Worm (Caenorhabditis elegans) whole organism, L3 larva: ENCODE measurements around the gene F23D12.7.

Source experiments
- R02D3.7 ChIP-seq: fragments of 150-350 bp; optimal IDR thresholded peaks from 2 replicates; lab custom pipeline; 2014; ENCODE audit warnings: missing biosample characterization, missing genetic modification characterization
- ZK546.5 ChIP-seq: sonication (generic microtip); optimal IDR thresholded peaks from 2 replicates; lab custom pipeline; 2017; ENCODE audit warnings: missing biosample characterization, missing genetic modification characterization
- ama-1 ChIP-seq: fragments of 150-350 bp; optimal IDR thresholded peaks from 2 replicates; lab custom pipeline; 2018
- ceh-82 ChIP-seq: fragments of 150-350 bp; optimal IDR thresholded peaks from 2 replicates; lab custom pipeline; 2014; ENCODE audit warnings: missing biosample characterization, missing genetic modification characterization
- ceh-9 ChIP-seq: sonication (generic microtip); optimal IDR thresholded peaks from 2 replicates; lab custom pipeline; 2018; ENCODE audit warnings: missing biosample characterization, missing genetic modification characterization
- daf-12 ChIP-seq: fragments of 150-350 bp; optimal IDR thresholded peaks from 2 replicates; lab custom pipeline; 2014; ENCODE audit warnings: missing biosample characterization, missing genetic modification reagents, missing genetic modification characterization
- elt-1 ChIP-seq: fragments of 150-350 bp; optimal IDR thresholded peaks from 2 replicates; lab custom pipeline; 2014; ENCODE audit warnings: missing biosample characterization, missing genetic modification characterization
- elt-3 ChIP-seq, 3 experiments: fragments of 150-350 bp in 1 of 3; sonication (generic microtip) in 2 of 3; optimal IDR thresholded peaks; 2 replicates in 2 of 3; 4 replicates in 1 of 3; lab custom pipeline; 2014 to 2017; ENCODE audit warnings: missing biosample characterization in 3 of 3, missing genetic modification characterization in 3 of 3
- eor-1 ChIP-seq, 2 experiments: fragments of 150-350 bp; optimal IDR thresholded peaks; 2 replicates each; lab custom pipeline; 2014 to 2018; ENCODE audit warnings: missing biosample characterization in 2 of 2, missing genetic modification characterization in 2 of 2
- fkh-10 ChIP-seq: sonication (generic microtip); optimal IDR thresholded peaks from 2 replicates; lab custom pipeline; 2017; ENCODE audit warnings: missing biosample characterization, missing genetic modification reagents, missing genetic modification characterization
- fkh-2 ChIP-seq: fragments of 150-350 bp; optimal IDR thresholded peaks from 2 replicates; lab custom pipeline; 2014; ENCODE audit warnings: missing biosample characterization, missing genetic modification reagents, missing genetic modification characterization
- hmg-11 ChIP-seq: sonication (generic microtip); optimal IDR thresholded peaks from 2 replicates; lab custom pipeline; 2016; ENCODE audit warnings: missing genetic modification characterization, missing compliant biosample characterization
- lin-15B ChIP-seq: fragments of 150-350 bp; optimal IDR thresholded peaks from 2 replicates; lab custom pipeline; 2014; ENCODE audit warnings: missing biosample characterization, missing genetic modification characterization
- lin-39 ChIP-seq: fragments of 150-350 bp; optimal IDR thresholded peaks from 2 replicates; lab custom pipeline; 2018; ENCODE audit warnings: missing biosample characterization, missing genetic modification reagents, missing genetic modification characterization
- lsy-12 ChIP-seq: sonication (generic microtip); optimal IDR thresholded peaks from 2 replicates; lab custom pipeline; 2016; ENCODE audit warnings: mild to moderate bottlenecking, missing genetic modification characterization, missing compliant biosample characterization
- mml-1 ChIP-seq: fragments of 150-350 bp; sonication (generic microtip); optimal IDR thresholded peaks from 3 replicates; lab custom pipeline; 2014; ENCODE audit warnings: missing biosample characterization, missing genetic modification characterization
- nfya-1 ChIP-seq: sonication (generic microtip); optimal IDR thresholded peaks from 2 replicates; lab custom pipeline; 2017; ENCODE audit warnings: missing genetic modification characterization, mild to moderate bottlenecking, missing compliant biosample characterization, antibody characterized with exemption, moderate library complexity; ENCODE audit not compliant: insufficient read depth
- nhr-23 ChIP-seq: fragments of 150-350 bp; optimal IDR thresholded peaks from 2 replicates; lab custom pipeline; 2014; ENCODE audit warnings: missing biosample characterization, missing genetic modification reagents, missing genetic modification characterization
- nhr-237 ChIP-seq: fragments of 150-350 bp; optimal IDR thresholded peaks from 2 replicates; lab custom pipeline; 2014; ENCODE audit warnings: missing biosample characterization, missing genetic modification characterization
- nhr-25 ChIP-seq: sonication (generic microtip); optimal IDR thresholded peaks from 2 replicates; lab custom pipeline; 2017; ENCODE audit warnings: missing biosample characterization, missing genetic modification characterization
- nhr-28 ChIP-seq: fragments of 150-350 bp; optimal IDR thresholded peaks from 2 replicates; lab custom pipeline; 2014; ENCODE audit warnings: missing biosample characterization, missing genetic modification characterization
- nhr-43 ChIP-seq: sonication (generic microtip); optimal IDR thresholded peaks from 2 replicates; lab custom pipeline; 2016; ENCODE audit warnings: mild to moderate bottlenecking, missing genetic modification characterization, missing compliant biosample characterization; ENCODE audit not compliant: poor library complexity, severe bottlenecking
- nhr-67 ChIP-seq: fragments of 150-350 bp; optimal IDR thresholded peaks from 2 replicates; lab custom pipeline; 2014; ENCODE audit warnings: missing biosample characterization, missing genetic modification characterization
- nhr-76 ChIP-seq: fragments of 150-350 bp; sonication (generic microtip); optimal IDR thresholded peaks from 5 replicates; lab custom pipeline; 2014; ENCODE audit warnings: missing biosample characterization, missing genetic modification characterization
- nhr-77 ChIP-seq: fragments of 150-350 bp; optimal IDR thresholded peaks from 2 replicates; lab custom pipeline; 2014; ENCODE audit warnings: missing biosample characterization, missing genetic modification characterization
- pha-4 ChIP-seq: fragments of 150-350 bp; optimal IDR thresholded peaks from 2 replicates; lab custom pipeline; 2014; ENCODE audit warnings: missing biosample characterization, missing genetic modification reagents, missing genetic modification characterization
- sea-2 ChIP-seq: fragments of 150-350 bp; sonication (generic microtip); optimal IDR thresholded peaks from 4 replicates; lab custom pipeline; 2014; ENCODE audit warnings: missing biosample characterization, missing genetic modification reagents, missing genetic modification characterization
- skn-1 ChIP-seq: fragments of 150-350 bp; optimal IDR thresholded peaks from 2 replicates; lab custom pipeline; 2014; ENCODE audit warnings: missing biosample characterization, missing genetic modification characterization
- snpc-4 ChIP-seq: fragments of 150-350 bp; optimal IDR thresholded peaks from 2 replicates; lab custom pipeline; 2014; ENCODE audit warnings: missing biosample characterization, missing genetic modification characterization
- unc-39 ChIP-seq: sonication (generic microtip); optimal IDR thresholded peaks from 4 replicates; lab custom pipeline; 2017; ENCODE audit warnings: missing biosample characterization, missing genetic modification characterization

Gene F23D12.7

ce11 chrX:14476625-14477257, 23.1 kb upstream of the F23D12.7 start (continued):
- TF ChIP-seq elt-3 (tag; optimal IDR thresholded peaks at IDR 0.05; lab: Kevin White, UChicago) (peak in 1 of 3 experiments; percentile 22), nhr-28 (tag; lab: Kevin White, UChicago) (no peak), skn-1 (tag; lab: Kevin White, UChicago) (peak; percentile 73), snpc-4 (tag; lab: Kevin White, UChicago) (peak; percentile 98)

ce11 chrX:14473740-14474139, 20.1 kb upstream of the F23D12.7 start, which contains the start of gene M163.5:
Gene M163.5, plus strand, starts transcription at chrX:14474040.
- no peak for TF ChIP-seq nfya-1 (tag; lab: Kevin White, UChicago)
- no peak for TF ChIP-seq sea-2 (GFP tag; lab: Kevin White, UChicago)
- no peak for TF ChIP-seq elt-1 (tag; lab: Kevin White, UChicago)
- TF ChIP-seq ceh-82 (tag; lab: Kevin White, UChicago) = no peak
- no peak for TF ChIP-seq nhr-67 (tag; lab: Kevin White, UChicago)

- TF ChIP-seq skn-1 (tag; lab: Kevin White, UChicago) = no peak
- TF ChIP-seq sea-2 (GFP tag; lab: Kevin White, UChicago) = no peak
These were observed 17.1 kb upstream of the F23D12.7 start, which contains the start of gene M163.10 for ce11 chrX:14470687-14471086. Gene M163.10, plus strand, starts transcription at chrX:14470987.

- TF ChIP-seq hmg-11 = no peak
- no peak for TF ChIP-seq pha-4 (tag; lab: Kevin White, UChicago)
- TF ChIP-seq skn-1 (tag; lab: Kevin White, UChicago) = no peak
- no peak for TF ChIP-seq R02D3.7 (tag; lab: Kevin White, UChicago)
- TF ChIP-seq nhr-67 (tag; lab: Kevin White, UChicago) = no peak
- TF ChIP-seq eor-1 (tag; optimal IDR thresholded peaks at IDR 0.05; lab: Kevin White, UChicago) = no peak
- TF ChIP-seq nhr-25 (tag; lab: Kevin White, UChicago) = no peak
- TF ChIP-seq elt-3 (tag; optimal IDR thresholded peaks at IDR 0.05; lab: Kevin White, UChicago) = no peak
- TF ChIP-seq lin-39 (tag; lab: Kevin White, UChicago) = no peak
- no peak for TF ChIP-seq elt-1 (tag; lab: Kevin White, UChicago)
- TF ChIP-seq nhr-77 (tag; lab: Kevin White, UChicago) = no peak
- TF ChIP-seq mml-1 (tag; lab: Kevin White, UChicago) = no peak
- no peak for TF ChIP-seq nhr-237 (tag; lab: Kevin White, UChicago)
- TF ChIP-seq nhr-23 (tag; lab: Kevin White, UChicago) = no peak
- TF ChIP-seq snpc-4 (tag; lab: Kevin White, UChicago) = no peak
- no peak for TF ChIP-seq daf-12
- no peak for TF ChIP-seq nhr-43 (tag; lab: Kevin White, UChicago)
- no peak for TF ChIP-seq unc-39 (tag; lab: Kevin White, UChicago)
- TF ChIP-seq lsy-12 (tag; lab: Kevin White, UChicago) = no peak
- TF ChIP-seq ceh-82 (tag; lab: Kevin White, UChicago) = no peak
These were observed 15.6 kb upstream of the F23D12.7 start, which contains the start of gene M163.9 for ce11 chrX:14469284-14469683. Gene M163.9, plus strand, starts transcription at chrX:14469584.

ce11 chrX:14466532-14466931, 12.9 kb upstream of the F23D12.7 start, which contains the start of gene M163.21:
Gene M163.21, plus strand, starts transcription at chrX:14466832.
- TF ChIP-seq nhr-76 (tag; lab: Kevin White, UChicago) (no peak), eor-1 (tag; optimal IDR thresholded peaks at IDR 0.05; lab: Kevin White, UChicago) (no peak), nfya-1 (tag; lab: Kevin White, UChicago) (no peak), lin-15B (tag; lab: Kevin White, UChicago) (no peak), ceh-9 (no peak), R02D3.7 (tag; lab: Kevin White, UChicago) (no peak), nhr-77 (tag; lab: Kevin White, UChicago) (no peak), fkh-2 (tag; lab: Kevin White, UChicago) (no peak), fkh-10 (GFP tag; lab: Kevin White, UChicago) (no peak), snpc-4 (tag; lab: Kevin White, UChicago) (no peak), ZK546.5 (no peak), mml-1 (tag; lab: Kevin White, UChicago) (no peak), ama-1 (lab: Kevin White, UChicago) (no peak), nhr-23 (tag; lab: Kevin White, UChicago) (no peak), elt-3 (tag; optimal IDR thresholded peaks at IDR 0.05; lab: Kevin White, UChicago) (no peak), lsy-12 (tag; lab: Kevin White, UChicago) (no peak)
